Worm (Caenorhabditis elegans) whole organism, L1 larva: Measurements from ENCODE around the gene ins-37.

ENCODE experiments used
- C16A3.4 ChIP-seq: fragments of 150-350 bp; optimal IDR thresholded peaks from 2 replicates; lab custom pipeline; 2014; ENCODE audit warnings: missing biosample characterization, missing genetic modification characterization
- F16B12.6 ChIP-seq: fragments of 150-350 bp; optimal IDR thresholded peaks from 2 replicates; lab custom pipeline; 2014; ENCODE audit warnings: missing biosample characterization, missing genetic modification characterization
- Y116A8C.19 ChIP-seq: sonication (generic microtip); optimal IDR thresholded peaks from 2 replicates; lab custom pipeline; 2016; ENCODE audit warnings: missing compliant biosample characterization, missing genetic modification characterization, borderline replicate concordance
- alr-1 ChIP-seq: fragments of 200-800 bp; sonication (Bioruptor generic); optimal IDR thresholded peaks from 2 replicates; lab custom pipeline; 2018; ENCODE audit warnings: borderline replicate concordance, mild to moderate bottlenecking, missing genetic modification characterization, missing compliant biosample characterization
- aly-2 ChIP-seq: fragments of 150-350 bp; optimal IDR thresholded peaks from 2 replicates; lab custom pipeline; 2014; ENCODE audit warnings: missing biosample characterization, missing genetic modification characterization
- blmp-1 ChIP-seq: fragments of 150-350 bp; optimal IDR thresholded peaks from 2 replicates; lab custom pipeline; 2014; ENCODE audit warnings: missing biosample characterization, missing genetic modification characterization
- dpl-1 ChIP-seq, 3 experiments: fragments of 150-350 bp in 2 of 3; sonication (generic microtip) in 1 of 3; optimal IDR thresholded peaks; 2 replicates each; lab custom pipeline; 2014 to 2017; ENCODE audit warnings: missing biosample characterization in 3 of 3, missing genetic modification characterization in 3 of 3, missing genetic modification reagents in 3 of 3
- efl-1 ChIP-seq, 4 experiments: fragments of 150-350 bp; optimal IDR thresholded peaks in 3 of 4; peaks in 1 of 4; 1 replicate in 1 of 4; 2 replicates in 3 of 4; lab custom pipeline; 2014; ENCODE audit warnings: missing biosample characterization in 2 of 4, missing genetic modification characterization in 2 of 4, missing genetic modification reagents in 2 of 4
- egl-27 ChIP-seq, 2 experiments: fragments of 150-350 bp in 1 of 2; sonication (generic microtip); optimal IDR thresholded peaks; 3 replicates each; lab custom pipeline; 2017 to 2018; ENCODE audit warnings: missing biosample characterization in 2 of 2, missing genetic modification characterization in 2 of 2, missing genetic modification reagents in 2 of 2
- elt-2 ChIP-seq: sonication (generic microtip); optimal IDR thresholded peaks from 2 replicates; lab custom pipeline; 2016; ENCODE audit warnings: missing genetic modification characterization, mild to moderate bottlenecking, inconsistent platforms, missing compliant biosample characterization, missing genetic modification reagents
- elt-3 ChIP-seq, 6 experiments: fragments of 150-350 bp in 1 of 6; sonication (generic microtip); optimal IDR thresholded peaks; 2 replicates each; lab custom pipeline; 2017 to 2018; ENCODE audit warnings: missing biosample characterization in 6 of 6, missing genetic modification characterization in 6 of 6, inconsistent platforms in 1 of 6
- fos-1 ChIP-seq: fragments of 150-350 bp; optimal IDR thresholded peaks from 2 replicates; lab custom pipeline; 2014; ENCODE audit warnings: missing biosample characterization, missing genetic modification characterization
- lin-35 ChIP-seq, 2 experiments: fragments of 150-350 bp; optimal IDR thresholded peaks; 2 replicates each; lab custom pipeline; 2014; ENCODE audit warnings: missing biosample characterization in 2 of 2, missing genetic modification characterization in 2 of 2, missing genetic modification reagents in 2 of 2
- lsy-2 ChIP-seq, 2 experiments: fragments of 150-350 bp; optimal IDR thresholded peaks; 2 replicates each; lab custom pipeline; 2014; ENCODE audit warnings: missing biosample characterization in 2 of 2, missing genetic modification characterization in 2 of 2
- nhr-19 ChIP-seq: fragments of 200-800 bp; sonication (Bioruptor generic); conservative IDR thresholded peaks from 2 replicates; pipeline ENCODE4 v1.3.6; 2022; ENCODE audit warnings: missing genetic modification characterization, missing compliant biosample characterization
- nhr-20 ChIP-seq: sonication (generic microtip); optimal IDR thresholded peaks from 2 replicates; lab custom pipeline; 2016; ENCODE audit warnings: mild to moderate bottlenecking, missing genetic modification characterization, missing compliant biosample characterization
- nhr-237 ChIP-seq: fragments of 150-350 bp; optimal IDR thresholded peaks from 2 replicates; lab custom pipeline; 2014; ENCODE audit warnings: missing biosample characterization, missing genetic modification characterization
- nhr-47 ChIP-seq: sonication (generic microtip); optimal IDR thresholded peaks from 2 replicates; lab custom pipeline; 2016; ENCODE audit warnings: mild to moderate bottlenecking, missing genetic modification characterization, moderate library complexity, missing compliant biosample characterization
- nhr-71 ChIP-seq: sonication (generic microtip); optimal IDR thresholded peaks from 2 replicates; lab custom pipeline; 2016; ENCODE audit warnings: mild to moderate bottlenecking, missing genetic modification characterization, moderate library complexity, missing compliant biosample characterization
- nhr-77 ChIP-seq: fragments of 150-350 bp; optimal IDR thresholded peaks from 2 replicates; lab custom pipeline; 2014; ENCODE audit warnings: missing biosample characterization, missing genetic modification characterization
- nhr-85 ChIP-seq: sonication (generic microtip); peaks from one replicate; lab custom pipeline; 2016; ENCODE audit warnings: missing genetic modification characterization, inconsistent platforms, missing compliant biosample characterization
- nhr-90 ChIP-seq: sonication (generic microtip); optimal IDR thresholded peaks from 2 replicates; lab custom pipeline; 2016; ENCODE audit warnings: mild to moderate bottlenecking, missing genetic modification characterization, missing compliant biosample characterization; ENCODE audit not compliant: poor library complexity
- pag-3 ChIP-seq: sonication (generic microtip); optimal IDR thresholded peaks from 2 replicates; lab custom pipeline; 2017; ENCODE audit warnings: missing genetic modification characterization, mild to moderate bottlenecking, missing compliant biosample characterization, antibody characterized with exemption, borderline replicate concordance; ENCODE audit not compliant: insufficient read depth
- snpc-4 ChIP-seq: fragments of 150-350 bp; optimal IDR thresholded peaks from 2 replicates; lab custom pipeline; 2014; ENCODE audit warnings: missing biosample characterization, missing genetic modification characterization
- snu-23 ChIP-seq: sonication (generic microtip); optimal IDR thresholded peaks from 2 replicates; lab custom pipeline; 2016; ENCODE audit warnings: missing genetic modification characterization, missing compliant biosample characterization
- sup-37 ChIP-seq: fragments of 200-800 bp; sonication (Bioruptor generic); optimal IDR thresholded peaks from 2 replicates; lab custom pipeline; 2018; ENCODE audit warnings: mild to moderate bottlenecking, missing genetic modification characterization, missing compliant biosample characterization
- swsn-7 ChIP-seq: sonication (generic microtip); optimal IDR thresholded peaks from 2 replicates; lab custom pipeline; 2016; ENCODE audit warnings: missing genetic modification characterization, missing compliant biosample characterization
- tbx-2 ChIP-seq: sonication (generic microtip); optimal IDR thresholded peaks from 2 replicates; lab custom pipeline; 2016; ENCODE audit warnings: missing genetic modification characterization, missing compliant biosample characterization
- unc-130 ChIP-seq: fragments of 150-350 bp; optimal IDR thresholded peaks from 2 replicates; lab custom pipeline; 2017; ENCODE audit warnings: missing biosample characterization, missing genetic modification characterization, inconsistent platforms
- unc-30 ChIP-seq: sonication (generic microtip); optimal IDR thresholded peaks from 2 replicates; lab custom pipeline; 2017; ENCODE audit warnings: missing biosample characterization, missing genetic modification characterization
- unc-62 ChIP-seq: fragments of 150-350 bp; optimal IDR thresholded peaks from 2 replicates; lab custom pipeline; 2014; ENCODE audit warnings: missing biosample characterization, missing genetic modification reagents, missing genetic modification characterization
- vab-15 ChIP-seq: sonication (generic microtip); optimal IDR thresholded peaks from 2 replicates; lab custom pipeline; 2017; ENCODE audit warnings: missing genotype, mild to moderate bottlenecking, missing genetic modification characterization, missing compliant biosample characterization

The ins-37 gene

ce11 chrII:13855352-13855751 lies 19.4 kb upstream of the ins-37 start:
- no peak for TF ChIP-seq lsy-2 (tag; optimal IDR thresholded peaks at IDR 0.05; lab: Kevin White, UChicago)
- no peak for TF ChIP-seq pag-3 (tag; lab: Kevin White, UChicago)
- TF ChIP-seq nhr-71 (tag; lab: Kevin White, UChicago), result no peak
- no peak for TF ChIP-seq C16A3.4 (tag; lab: Kevin White, UChicago)
- no peak for TF ChIP-seq unc-62 (GFP tag; lab: Kevin White, UChicago)
- TF ChIP-seq nhr-237 (tag; lab: Kevin White, UChicago), result no peak
- no peak for TF ChIP-seq lin-35 (GFP tag; optimal IDR thresholded peaks at IDR 0.05; lab: Kevin White, UChicago)
- no peak for TF ChIP-seq elt-2 (tag; lab: Kevin White, UChicago)
- no peak for TF ChIP-seq alr-1
- no peak for TF ChIP-seq vab-15 (tag; lab: Kevin White, UChicago)
- no peak for TF ChIP-seq nhr-77
- TF ChIP-seq unc-30 (tag; lab: Kevin White, UChicago), result no peak
- no peak for TF ChIP-seq fos-1 (tag; lab: Kevin White, UChicago)
- TF ChIP-seq sup-37, result no peak
- TF ChIP-seq Y116A8C.19, result no peak

- TF ChIP-seq nhr-90 (peak; percentile 60), elt-3 (tag; optimal IDR thresholded peaks at IDR 0.05; lab: Kevin White, UChicago) (peak in 1 of 6 experiments; percentile 6), nhr-19 (GFP tag; lab: Robert Waterston, UW) (peak; percentile 10; the same call in 1 of the 2 replicates), nhr-20 (tag; lab: Kevin White, UChicago) (peak; percentile 35), nhr-47 (tag; lab: Kevin White, UChicago) (peak; percentile 49), elt-2 (tag; lab: Kevin White, UChicago) (peak; percentile 62), nhr-71 (tag; lab: Kevin White, UChicago) (peak; percentile 38), snpc-4 (tag; lab: Kevin White, UChicago) (peak; percentile 73)
Observed at ce11 chrII:13852532-13853199, 16.8 kb upstream of the ins-37 start.

ce11 chrII:13852004-13852403 lies 16.1 kb upstream of the ins-37 start, which contains the start of gene F08G2.8:
Gene F08G2.8, plus strand, starts transcription at chrII:13852304.
- TF ChIP-seq nhr-237 (tag; lab: Kevin White, UChicago), result no peak
- TF ChIP-seq nhr-85 (tag; lab: Kevin White, UChicago), result peak; percentile 48
- no peak for TF ChIP-seq nhr-47 (tag; lab: Kevin White, UChicago)
- no peak for TF ChIP-seq F16B12.6 (tag; lab: Kevin White, UChicago)

DNA sequence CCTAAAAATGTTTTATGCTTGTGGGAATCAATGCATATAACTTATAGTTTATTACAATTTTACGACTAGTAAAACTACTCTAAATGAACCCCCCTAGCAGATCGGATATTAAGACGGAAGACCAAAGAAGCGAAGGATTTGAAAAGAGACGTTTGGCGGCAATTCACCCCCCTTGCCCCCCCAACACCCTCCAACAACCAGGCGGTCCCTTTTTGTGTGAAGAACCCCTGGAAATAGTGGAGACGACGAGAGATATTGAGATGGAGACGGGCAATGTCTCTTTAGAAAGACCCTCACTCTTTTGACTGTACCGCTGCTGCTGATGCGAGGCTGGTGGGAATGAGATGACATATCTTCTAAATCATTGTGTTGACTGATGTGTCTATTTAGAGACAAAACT lies 11.5 kb upstream of the ins-37 start:
- no peak for TF ChIP-seq swsn-7 (tag; lab: Kevin White, UChicago)
- peak; percentile 11 for TF ChIP-seq snu-23 (GFP tag; lab: Kevin White, UChicago)
- TF ChIP-seq lsy-2 (tag; optimal IDR thresholded peaks at IDR 0.05; lab: Kevin White, UChicago), result peak in 1 of 2 experiments; percentile 4
- no peak for TF ChIP-seq unc-130 (tag; lab: Kevin White, UChicago)
- peak; percentile 54 for TF ChIP-seq nhr-85 (tag; lab: Kevin White, UChicago)
- TF ChIP-seq blmp-1 (tag; lab: Kevin White, UChicago), result peak; percentile 2
- TF ChIP-seq egl-27 (tag; optimal IDR thresholded peaks at IDR 0.05; lab: Kevin White, UChicago), result no peak
- TF ChIP-seq lin-35 (GFP tag; optimal IDR thresholded peaks at IDR 0.05; lab: Kevin White, UChicago), result peak in 1 of 2 experiments; percentile 14
- peak; percentile 17 to 32 for TF ChIP-seq efl-1 (optimal IDR thresholded peaks at IDR 0.05; lab: Kevin White, UChicago)
- TF ChIP-seq efl-1 (GFP tag; optimal IDR thresholded peaks at IDR 0.05 in 1 of 2; lab: Kevin White, UChicago), result no peak
- no peak for TF ChIP-seq unc-62 (GFP tag; lab: Kevin White, UChicago)
- no peak for TF ChIP-seq tbx-2
- TF ChIP-seq aly-2 (tag; lab: Kevin White, UChicago), result no peak
- TF ChIP-seq dpl-1 (GFP tag; optimal IDR thresholded peaks at IDR 0.05; lab: Kevin White, UChicago), result peak in 1 of 3 experiments; percentile 35
